Worm (Caenorhabditis elegans): ENCODE results near the gene R08C7.8.
A peak's percentile ranks its signal among the peaks of the same experiment; 100 is the strongest.

Gene R08C7.8

ce11 chrIV:4469770-4470709 lies 35.7 kb upstream of the R08C7.8 start:
- TF ChIP-seq lsy-2 (tag; optimal IDR thresholded peaks at IDR 0.05) (peak; percentile 61 to 86), isw-1 (GFP tag; IDR thresholded peaks at IDR 0.05) (peak; percentile 41), nhr-76 (tag; optimal IDR thresholded peaks at IDR 0.05) (no peak), lir-3 (tag; optimal IDR thresholded peaks at IDR 0.05; ENCODE audit: poor library complexity) (peak; percentile 31), fkh-8 (tag; optimal IDR thresholded peaks at IDR 0.05) (peak; percentile 91), swsn-7 (tag; optimal IDR thresholded peaks at IDR 0.05) (peak; percentile 64), Y116A8C.19 (tag; optimal IDR thresholded peaks at IDR 0.05; ENCODE audit: borderline replicate concordance) (no peak), nhr-19 (GFP tag; conservative IDR thresholded peaks at IDR 0.05) (peak; percentile 79), lin-15B (tag; optimal IDR thresholded peaks at IDR 0.05) (no peak), skn-1 (tag; optimal IDR thresholded peaks at IDR 0.05) (peak; percentile 12), efl-1 (optimal IDR thresholded peaks at IDR 0.05) (peak; percentile 27 to 46), efl-1 (GFP tag; optimal IDR thresholded peaks at IDR 0.05 in 1 of 2) (peak; percentile 40 to 92), F16B12.6 (tag; optimal IDR thresholded peaks at IDR 0.05) (no peak), fkh-10 (GFP tag; optimal IDR thresholded peaks at IDR 0.05) (peak; percentile 85), mdl-1 (tag; optimal IDR thresholded peaks at IDR 0.05) (peak in 1 of 2 experiments; percentile 93), hlh-17 (GFP tag; optimal IDR thresholded peaks at IDR 0.05; ENCODE audit: borderline replicate concordance) (no peak), ama-1 (optimal IDR thresholded peaks at IDR 0.05) (peak; percentile 56), blmp-1 (tag; optimal IDR thresholded peaks at IDR 0.05) (no peak), elt-2 (tag; optimal IDR thresholded peaks at IDR 0.05) (peak; percentile 59), vab-15 (tag; optimal IDR thresholded peaks at IDR 0.05) (no peak), egl-13 (tag; optimal IDR thresholded peaks at IDR 0.05) (peak; percentile 65), lin-35 (GFP tag; optimal IDR thresholded peaks at IDR 0.05) (peak; percentile 70 to 72), irx-1 (tag; optimal IDR thresholded peaks at IDR 0.05) (peak; percentile 28), rnt-1 (tag; optimal IDR thresholded peaks at IDR 0.05) (peak; percentile 61), unc-62 (GFP tag; optimal IDR thresholded peaks at IDR 0.05) (no peak), elt-3 (tag; optimal IDR thresholded peaks at IDR 0.05) (no peak), ets-5 (GFP tag; IDR thresholded peaks at IDR 0.05) (no peak), C04F5.9 (tag; optimal IDR thresholded peaks at IDR 0.05) (no peak), unc-86 (tag; optimal IDR thresholded peaks at IDR 0.05) (peak; percentile 69), ceh-63 (GFP tag; optimal IDR thresholded peaks at IDR 0.05) (no peak), ztf-11 (tag; optimal IDR thresholded peaks at IDR 0.05) (no peak), C16A3.4 (tag; optimal IDR thresholded peaks at IDR 0.05) (peak; percentile 59), ztf-4 (tag; optimal IDR thresholded peaks at IDR 0.05) (peak; percentile 55), aha-1 (tag; optimal IDR thresholded peaks at IDR 0.05) (no peak), jun-1 (tag; optimal IDR thresholded peaks at IDR 0.05) (no peak), lin-13 (GFP tag; optimal IDR thresholded peaks at IDR 0.05) (peak; percentile 75), nhr-47 (tag; optimal IDR thresholded peaks at IDR 0.05) (peak; percentile 72), mef-2 (tag; optimal IDR thresholded peaks at IDR 0.05) (peak; percentile 3), nhr-77 (tag; optimal IDR thresholded peaks at IDR 0.05) (no peak), ceh-82 (tag; optimal IDR thresholded peaks at IDR 0.05) (peak in 1 of 3 experiments; percentile 53), sox-4 (tag; optimal IDR thresholded peaks at IDR 0.05) (peak; percentile 47), dpl-1 (GFP tag; optimal IDR thresholded peaks at IDR 0.05) (peak; percentile 39 to 49 (median 40)), pqm-1 (tag; optimal IDR thresholded peaks at IDR 0.05) (no peak), pax-3 (tag; optimal IDR thresholded peaks at IDR 0.05) (peak; percentile 68), nhr-20 (tag; optimal IDR thresholded peaks at IDR 0.05) (peak; percentile 72), nhr-90 (tag; optimal IDR thresholded peaks at IDR 0.05; ENCODE audit: poor library complexity) (peak; percentile 44), ceh-88 (GFP tag; IDR thresholded peaks at IDR 0.05) (peak; percentile 80), snpc-4 (tag; optimal IDR thresholded peaks at IDR 0.05) (peak; percentile 31), ces-1 (GFP tag; optimal IDR thresholded peaks at IDR 0.05) (no peak), snu-23 (GFP tag; optimal IDR thresholded peaks at IDR 0.05) (peak; percentile 78), ceh-90 (tag; optimal IDR thresholded peaks at IDR 0.05) (no peak)

Data from whole organism, L1 larva.